Worm (Caenorhabditis elegans) whole organism, L2 larva: ENCODE data around the gene K09F5.6.

Experiments used
- F13H6.1 ChIP-seq: sonication (generic microtip); optimal IDR thresholded peaks from 2 replicates; lab custom pipeline; 2016; ENCODE audit warnings: missing genetic modification characterization, missing compliant biosample characterization
- R02D3.7 ChIP-seq: fragments of 150-350 bp; optimal IDR thresholded peaks from 2 replicates; lab custom pipeline; 2014; ENCODE audit warnings: missing biosample characterization, missing genetic modification characterization
- Y55F3AM.14 ChIP-seq: fragments of 200-800 bp; sonication (Bioruptor generic); optimal IDR thresholded peaks from 2 replicates; lab custom pipeline; 2018; ENCODE audit warnings: mild to moderate bottlenecking, missing genetic modification characterization, missing compliant biosample characterization
- ZK546.5 ChIP-seq: sonication (generic microtip); optimal IDR thresholded peaks from 2 replicates; lab custom pipeline; 2017; ENCODE audit warnings: missing biosample characterization, missing genetic modification characterization
- alr-1 ChIP-seq: fragments of 150-350 bp; optimal IDR thresholded peaks from 2 replicates; lab custom pipeline; 2014; ENCODE audit warnings: missing biosample characterization, missing genetic modification characterization
- aly-2 ChIP-seq: fragments of 150-350 bp; optimal IDR thresholded peaks from 2 replicates; lab custom pipeline; 2014; ENCODE audit warnings: missing biosample characterization, missing genetic modification characterization
- ama-1 ChIP-seq: fragments of 150-350 bp; optimal IDR thresholded peaks from 2 replicates; lab custom pipeline; 2018; ENCODE audit warnings: inconsistent platforms
- blmp-1 ChIP-seq: sonication (generic microtip); optimal IDR thresholded peaks from 2 replicates; lab custom pipeline; 2017; ENCODE audit warnings: missing genetic modification characterization, mild to moderate bottlenecking, missing compliant biosample characterization, antibody characterized with exemption, moderate library complexity; ENCODE audit not compliant: insufficient read depth
- ceh-16 ChIP-seq: fragments of 150-350 bp; optimal IDR thresholded peaks from 2 replicates; lab custom pipeline; 2014; ENCODE audit warnings: missing biosample characterization, missing genetic modification characterization
- ceh-82 ChIP-seq: fragments of 150-350 bp; optimal IDR thresholded peaks from 2 replicates; lab custom pipeline; 2014; ENCODE audit warnings: missing biosample characterization, missing genetic modification characterization
- crh-2 ChIP-seq: sonication (generic microtip); optimal IDR thresholded peaks from 2 replicates; lab custom pipeline; 2017; ENCODE audit warnings: missing biosample characterization, missing genetic modification characterization
- elt-1 ChIP-seq: fragments of 150-350 bp; optimal IDR thresholded peaks from 2 replicates; lab custom pipeline; 2014; ENCODE audit warnings: missing biosample characterization, missing genetic modification characterization
- elt-3 ChIP-seq: sonication (generic microtip); optimal IDR thresholded peaks from 2 replicates; lab custom pipeline; 2017; ENCODE audit warnings: missing biosample characterization, missing genetic modification characterization
- fos-1 ChIP-seq: fragments of 150-350 bp; optimal IDR thresholded peaks from 2 replicates; lab custom pipeline; 2014; ENCODE audit warnings: missing biosample characterization, missing genetic modification characterization
- gmeb-1 ChIP-seq: fragments of 150-350 bp; optimal IDR thresholded peaks from 2 replicates; lab custom pipeline; 2014; ENCODE audit warnings: missing biosample characterization, missing genetic modification characterization
- lin-13 ChIP-seq: fragments of 150-350 bp; optimal IDR thresholded peaks from 2 replicates; lab custom pipeline; 2014; ENCODE audit warnings: missing biosample characterization, missing genetic modification reagents, missing genetic modification characterization
- lin-39 ChIP-seq: fragments of 150-350 bp; optimal IDR thresholded peaks from 2 replicates; lab custom pipeline; 2014; ENCODE audit warnings: missing biosample characterization, missing genetic modification reagents, missing genetic modification characterization
- lsy-2 ChIP-seq, 2 experiments: fragments of 150-350 bp in 1 of 2; sonication (generic microtip) in 1 of 2; optimal IDR thresholded peaks; 2 replicates each; lab custom pipeline; 2014 to 2017; ENCODE audit warnings: missing biosample characterization in 2 of 2, missing genetic modification characterization in 2 of 2
- mab-5 ChIP-seq: fragments of 150-350 bp; optimal IDR thresholded peaks from 2 replicates; lab custom pipeline; 2014; ENCODE audit warnings: missing biosample characterization, missing genetic modification characterization
- mbf-1 ChIP-seq: sonication (generic microtip); optimal IDR thresholded peaks from 2 replicates; lab custom pipeline; 2017; ENCODE audit warnings: missing biosample characterization, missing genetic modification characterization
- nhr-10 ChIP-seq: sonication (generic microtip); optimal IDR thresholded peaks from 2 replicates; lab custom pipeline; 2017; ENCODE audit warnings: missing biosample characterization, missing genetic modification characterization
- nhr-11 ChIP-seq: fragments of 150-350 bp; optimal IDR thresholded peaks from 2 replicates; lab custom pipeline; 2014; ENCODE audit warnings: missing biosample characterization, missing genetic modification characterization
- nhr-12 ChIP-seq: fragments of 150-350 bp; optimal IDR thresholded peaks from 2 replicates; lab custom pipeline; 2014; ENCODE audit warnings: missing biosample characterization, missing genetic modification characterization
- nhr-129 ChIP-seq: fragments of 150-350 bp; optimal IDR thresholded peaks from 2 replicates; lab custom pipeline; 2014; ENCODE audit warnings: missing biosample characterization, missing genetic modification characterization
- nhr-23 ChIP-seq: fragments of 150-350 bp; optimal IDR thresholded peaks from 2 replicates; lab custom pipeline; 2014; ENCODE audit warnings: missing biosample characterization, missing genetic modification reagents, missing genetic modification characterization
- nhr-25 ChIP-seq: fragments of 150-350 bp; sonication (generic microtip); optimal IDR thresholded peaks from 3 replicates; lab custom pipeline; 2014; ENCODE audit warnings: missing biosample characterization, missing genetic modification characterization
- peb-1 ChIP-seq: fragments of 150-350 bp; optimal IDR thresholded peaks from 2 replicates; lab custom pipeline; 2014; ENCODE audit warnings: missing biosample characterization, missing genetic modification characterization
- sem-4 ChIP-seq: fragments of 150-350 bp; optimal IDR thresholded peaks from 2 replicates; lab custom pipeline; 2014; ENCODE audit warnings: missing biosample characterization, missing genetic modification reagents, missing genetic modification characterization
- skn-1 ChIP-seq: sonication (generic microtip); optimal IDR thresholded peaks from 2 replicates; lab custom pipeline; 2017; ENCODE audit warnings: missing biosample characterization, missing genetic modification characterization
- sma-3 ChIP-seq: sonication (generic microtip); optimal IDR thresholded peaks from 2 replicates; lab custom pipeline; 2016; ENCODE audit warnings: missing genetic modification reagents, missing genetic modification characterization, missing compliant biosample characterization
- sma-9 ChIP-seq, 2 experiments: fragments of 150-350 bp in 1 of 2; sonication (generic microtip) in 1 of 2; optimal IDR thresholded peaks; 2 replicates each; lab custom pipeline; 2014 to 2016; ENCODE audit warnings: missing genetic modification characterization in 2 of 2, mild to moderate bottlenecking in 1 of 2, missing biosample characterization in 1 of 2, missing compliant biosample characterization in 1 of 2, missing genetic modification reagents in 1 of 2, moderate library complexity in 1 of 2
- snpc-4 ChIP-seq: fragments of 150-350 bp; optimal IDR thresholded peaks from 2 replicates; lab custom pipeline; 2014; ENCODE audit warnings: missing biosample characterization, missing genetic modification characterization
- unc-55 ChIP-seq: fragments of 150-350 bp; sonication (generic microtip); optimal IDR thresholded peaks from 3 replicates; lab custom pipeline; 2014; ENCODE audit warnings: missing biosample characterization, missing genetic modification reagents, missing genetic modification characterization
- unc-62 ChIP-seq: fragments of 150-350 bp; optimal IDR thresholded peaks from 2 replicates; lab custom pipeline; 2014; ENCODE audit warnings: missing biosample characterization, missing genetic modification reagents, missing genetic modification characterization

K09F5.6 gene

DNA sequence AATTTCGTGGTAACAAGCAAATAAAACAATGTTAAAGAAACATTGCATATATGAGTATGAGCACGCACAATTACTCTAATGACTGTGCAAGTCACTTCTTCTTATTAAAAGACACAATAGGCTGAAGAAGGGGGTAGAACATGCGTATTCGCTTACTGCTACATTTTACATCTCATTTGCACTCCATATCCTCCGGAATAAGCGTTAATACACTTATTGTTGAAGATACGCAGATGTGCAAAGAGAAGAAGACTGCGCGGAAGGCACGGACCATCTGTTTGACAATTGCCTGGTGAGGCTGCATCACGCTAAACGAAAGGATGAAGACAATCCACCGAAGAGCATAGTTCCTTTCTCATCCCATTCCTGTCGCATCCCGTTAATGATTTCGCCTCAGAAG is 6.2 kb upstream of the K09F5.6 start:
- no peak for TF ChIP-seq nhr-23 (tag; lab: Kevin White, UChicago)
- no peak for TF ChIP-seq nhr-10 (tag; lab: Kevin White, UChicago)
- TF ChIP-seq nhr-11 (tag; lab: Kevin White, UChicago) = no peak
- peak; percentile 17 for TF ChIP-seq unc-55 (GFP tag; lab: Kevin White, UChicago)
- TF ChIP-seq lin-39 (tag; lab: Kevin White, UChicago) = peak; percentile 6

DNA sequence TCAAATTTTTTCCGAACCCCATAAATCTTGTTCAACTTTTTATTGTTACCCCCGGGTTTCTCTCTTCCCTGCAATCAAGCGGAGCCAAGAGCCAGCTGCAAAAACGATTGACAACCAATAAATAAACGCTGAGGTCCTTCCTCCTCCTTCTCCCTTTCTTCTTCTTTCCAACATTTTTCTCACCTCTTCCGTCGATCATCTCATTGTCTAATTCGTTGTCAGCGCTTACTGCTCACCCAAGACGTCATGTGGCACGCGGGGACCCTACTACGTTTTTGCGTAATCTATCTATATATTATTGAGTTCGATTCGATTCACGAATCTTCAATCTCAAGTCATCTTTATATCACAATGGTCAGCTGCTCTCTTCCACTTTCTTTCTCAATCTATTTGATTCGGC is 3.6 kb upstream of the K09F5.6 start:
- TF ChIP-seq lsy-2 (tag; optimal IDR thresholded peaks at IDR 0.05; lab: Kevin White, UChicago) (peak in 1 of 2 experiments; percentile 10), sma-9 (GFP tag; optimal IDR thresholded peaks at IDR 0.05; lab: Kevin White, UChicago) (peak; percentile 46), sma-9 (tag; optimal IDR thresholded peaks at IDR 0.05; lab: Kevin White, UChicago) (no peak), nhr-129 (tag; lab: Kevin White, UChicago) (peak; percentile 45), nhr-12 (no peak), F13H6.1 (peak; percentile 76), ceh-16 (tag; lab: Kevin White, UChicago) (no peak), mab-5 (peak; percentile 18)

DNA sequence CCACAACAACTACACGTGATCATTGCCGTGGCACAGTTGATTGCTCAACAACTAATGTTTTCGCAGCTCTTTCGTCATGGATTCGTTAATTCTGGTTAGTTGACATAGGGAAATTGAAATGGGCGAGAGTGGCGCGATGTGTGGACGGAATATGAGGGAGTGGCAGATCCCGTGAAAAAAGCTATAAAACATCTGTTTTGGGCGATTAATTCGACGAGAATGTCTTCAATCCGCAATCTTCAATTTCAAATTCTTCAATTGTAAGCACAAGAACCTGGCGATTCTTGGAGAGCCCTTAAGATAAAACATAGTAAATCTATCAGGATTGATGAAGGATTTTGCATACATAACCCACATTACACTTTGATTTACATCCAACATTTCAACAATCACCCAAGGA is 1.5 kb downstream of the K09F5.6 start:
- TF ChIP-seq nhr-129 (tag; lab: Kevin White, UChicago) (no peak), blmp-1 (tag; lab: Kevin White, UChicago) (no peak), alr-1 (tag; lab: Kevin White, UChicago) (no peak), mbf-1 (tag; lab: Kevin White, UChicago) (no peak), peb-1 (tag; lab: Kevin White, UChicago) (no peak), lin-13 (GFP tag; lab: Kevin White, UChicago) (no peak), aly-2 (tag; lab: Kevin White, UChicago) (no peak), ZK546.5 (tag; lab: Kevin White, UChicago) (no peak), elt-3 (tag; lab: Kevin White, UChicago) (no peak)

DNA sequence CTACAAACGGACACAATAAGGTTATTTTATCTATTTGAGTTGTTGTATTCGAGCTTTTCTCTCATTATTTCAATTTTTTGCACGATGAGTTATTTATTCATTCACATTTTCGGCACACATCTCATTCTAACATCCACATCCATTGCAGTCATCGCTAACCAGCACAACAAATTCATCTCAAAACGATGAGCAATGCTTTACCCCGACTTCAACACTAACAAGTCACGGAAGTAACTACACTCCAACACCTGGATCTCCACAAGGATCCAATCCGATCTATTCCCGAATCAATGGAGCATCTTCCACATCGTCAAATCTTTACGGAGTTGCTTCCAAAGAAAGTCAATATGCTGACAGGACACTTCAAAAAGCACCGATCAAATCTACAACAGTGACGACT is 5.0 kb downstream of the K09F5.6 start:
- TF ChIP-seq crh-2 (tag; lab: Kevin White, UChicago) = no peak
- TF ChIP-seq lin-13 (GFP tag; lab: Kevin White, UChicago) = no peak
- no peak for TF ChIP-seq ceh-82 (tag; lab: Kevin White, UChicago)
- TF ChIP-seq ZK546.5 (tag; lab: Kevin White, UChicago) = no peak
- no peak for TF ChIP-seq nhr-23 (tag; lab: Kevin White, UChicago)
- no peak for TF ChIP-seq nhr-25 (tag; lab: Kevin White, UChicago)
- no peak for TF ChIP-seq gmeb-1 (tag; lab: Kevin White, UChicago)
- no peak for TF ChIP-seq skn-1 (tag; lab: Kevin White, UChicago)
- no peak for TF ChIP-seq elt-1 (tag; lab: Kevin White, UChicago)
- TF ChIP-seq sem-4 (tag; lab: Kevin White, UChicago) = no peak
- TF ChIP-seq lsy-2 (tag; optimal IDR thresholded peaks at IDR 0.05; lab: Kevin White, UChicago) = no peak
- no peak for TF ChIP-seq snpc-4 (tag; lab: Kevin White, UChicago)
- no peak for TF ChIP-seq unc-62 (GFP tag; lab: Kevin White, UChicago)
- no peak for TF ChIP-seq nhr-11 (tag; lab: Kevin White, UChicago)
- no peak for TF ChIP-seq mab-5
- TF ChIP-seq, all 48 proteins: peak for 0

DNA sequence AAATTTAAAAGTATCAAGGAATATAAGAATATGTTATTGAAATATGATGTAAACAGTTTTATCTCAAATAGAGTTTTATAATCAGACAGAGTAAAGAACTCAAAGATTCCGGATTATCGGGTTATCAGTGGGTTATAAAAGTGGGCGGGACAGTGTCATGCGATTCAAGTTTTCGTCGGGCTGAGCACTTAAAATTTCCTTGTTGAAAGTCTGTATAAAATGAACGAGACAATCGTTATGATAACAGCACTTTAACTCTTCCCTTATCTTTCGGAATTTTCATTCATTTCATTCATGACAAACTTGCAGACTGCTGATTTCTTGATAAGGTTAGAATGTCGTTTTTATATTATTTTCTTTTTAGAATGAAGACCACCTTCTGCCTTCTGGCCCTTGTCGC is 6.5 kb downstream of the K09F5.6 start, which contains the start of gene spp-14:
TSS of gene spp-14 (plus strand) at position 365 of the 400 bp plus-strand sequence.
- peak; percentile 58 for TF ChIP-seq F13H6.1
- no peak for TF ChIP-seq unc-62 (GFP tag; lab: Kevin White, UChicago)
- TF ChIP-seq sma-3 (GFP tag; lab: Kevin White, UChicago) = peak; percentile 54
- no peak for TF ChIP-seq ceh-16 (tag; lab: Kevin White, UChicago)
- TF ChIP-seq R02D3.7 (tag; lab: Kevin White, UChicago) = no peak
- TF ChIP-seq gmeb-1 (tag; lab: Kevin White, UChicago) = peak; percentile 49
- TF ChIP-seq ama-1 (lab: Kevin White, UChicago) = no peak
- peak; percentile 76 for TF ChIP-seq sma-9 (GFP tag; optimal IDR thresholded peaks at IDR 0.05; lab: Kevin White, UChicago)
- no peak for TF ChIP-seq sma-9 (tag; optimal IDR thresholded peaks at IDR 0.05; lab: Kevin White, UChicago)
- TF ChIP-seq Y55F3AM.14 (GFP tag; lab: Kevin White, UChicago) = no peak
- peak; percentile 78 for TF ChIP-seq fos-1 (tag; lab: Kevin White, UChicago)
- peak; percentile 35 for TF ChIP-seq crh-2 (tag; lab: Kevin White, UChicago)
- no peak for TF ChIP-seq ceh-82 (tag; lab: Kevin White, UChicago)
